Worm (Caenorhabditis elegans): ENCODE results near the gene F41F3.9.

The F41F3.9 gene

ce11 chrV:4693282-4693588 is 38.0 kb downstream of the F41F3.9 start:
- TF ChIP-seq hlh-11 (tag; optimal IDR thresholded peaks at IDR 0.05) (no peak), nhr-102 (tag; optimal IDR thresholded peaks at IDR 0.05) (no peak), mdl-1 (tag; optimal IDR thresholded peaks at IDR 0.05) (no peak), hlh-30 (tag; optimal IDR thresholded peaks at IDR 0.05; ENCODE audit: insufficient read depth) (peak; percentile 11), nhr-10 (tag; optimal IDR thresholded peaks at IDR 0.05) (no peak), ceh-32 (tag; optimal IDR thresholded peaks at IDR 0.05; ENCODE audit: poor library complexity) (no peak), saeg-2 (GFP tag; IDR thresholded peaks at IDR 0.05) (no peak), attf-4 (tag; optimal IDR thresholded peaks at IDR 0.05) (no peak), Y5F2A.4 (GFP tag; optimal IDR thresholded peaks at IDR 0.05) (no peak), daf-16 (GFP tag; optimal IDR thresholded peaks at IDR 0.05) (peak in 1 of 2 experiments; percentile 51), daf-16 (tag; optimal IDR thresholded peaks at IDR 0.05) (no peak), dmd-6 (GFP tag; IDR thresholded peaks at IDR 0.05) (no peak), mep-1 (tag; optimal IDR thresholded peaks at IDR 0.05) (no peak), vab-7 (GFP tag; IDR thresholded peaks at IDR 0.05) (no peak), fkh-10 (GFP tag; optimal IDR thresholded peaks at IDR 0.05) (no peak), lin-1 (GFP tag; IDR thresholded peaks at IDR 0.05) (no peak), ceh-28 (tag; optimal IDR thresholded peaks at IDR 0.05) (no peak), unc-62 (GFP tag; optimal IDR thresholded peaks at IDR 0.05 in 1 of 2) (peak in 1 of 2 experiments; percentile 79), unc-62 (tag; optimal IDR thresholded peaks at IDR 0.05) (no peak), cey-2 (tag; optimal IDR thresholded peaks at IDR 0.05; ENCODE audit: borderline replicate concordance, insufficient read depth) (no peak), skn-1 (tag; optimal IDR thresholded peaks at IDR 0.05) (no peak)

ce11 chrV:4694466-4695092 is 39.3 kb downstream of the F41F3.9 start:
- TF ChIP-seq ama-1 (optimal IDR thresholded peaks at IDR 0.05), result peak; percentile 13
- TF ChIP-seq mdl-1 (tag; optimal IDR thresholded peaks at IDR 0.05), result peak in 1 of 2 experiments; percentile 21
- TF ChIP-seq ceh-20 (GFP tag; IDR thresholded peaks at IDR 0.05), result no peak
- TF ChIP-seq ceh-44 (GFP tag; IDR thresholded peaks at IDR 0.05), result no peak
- TF ChIP-seq lir-3 (tag; optimal IDR thresholded peaks at IDR 0.05), result no peak
- no peak for TF ChIP-seq php-3 (GFP tag; IDR thresholded peaks at IDR 0.05)
- TF ChIP-seq nhr-11 (tag; optimal IDR thresholded peaks at IDR 0.05), result peak; percentile 51
- TF ChIP-seq lsy-2 (tag; optimal IDR thresholded peaks at IDR 0.05), result peak in 1 of 2 experiments; percentile 5
- TF ChIP-seq hlh-11 (tag; optimal IDR thresholded peaks at IDR 0.05), result peak; percentile 37
- no peak for TF ChIP-seq arid-1 (GFP tag; conservative IDR thresholded peaks at IDR 0.05)
- no peak for TF ChIP-seq lin-13 (GFP tag; optimal IDR thresholded peaks at IDR 0.05)
- peak in 1 of 2 experiments; percentile 74 for TF ChIP-seq unc-62 (GFP tag; optimal IDR thresholded peaks at IDR 0.05 in 1 of 2)
- no peak for TF ChIP-seq unc-62 (tag; optimal IDR thresholded peaks at IDR 0.05)
- peak; percentile 38 for TF ChIP-seq hlh-30 (tag; optimal IDR thresholded peaks at IDR 0.05; ENCODE audit: insufficient read depth)
- TF ChIP-seq mes-2 (tag; optimal IDR thresholded peaks at IDR 0.05; ENCODE audit: poor library complexity, severe bottlenecking), result no peak
- TF ChIP-seq ZK546.5 (tag; optimal IDR thresholded peaks at IDR 0.05), result no peak
- no peak for TF ChIP-seq nhr-237 (tag; optimal IDR thresholded peaks at IDR 0.05)
- TF ChIP-seq daf-8 (GFP tag; IDR thresholded peaks at IDR 0.05), result no peak
- TF ChIP-seq daf-16 (GFP tag; optimal IDR thresholded peaks at IDR 0.05), result no peak
- no peak for TF ChIP-seq daf-16 (tag; optimal IDR thresholded peaks at IDR 0.05)

ce11 chrV:4698675-4699074 is 43.4 kb downstream of the F41F3.9 start:
- TF ChIP-seq D1046.2 (GFP tag; IDR thresholded peaks at IDR 0.05) (no peak), duxl-1 (tag; optimal IDR thresholded peaks at IDR 0.05; ENCODE audit: poor library complexity) (no peak), F44E2.7 (GFP tag; IDR thresholded peaks at IDR 0.05) (no peak), spr-3 (GFP tag; optimal IDR thresholded peaks at IDR 0.05) (no peak), nhr-11 (tag; optimal IDR thresholded peaks at IDR 0.05) (no peak), ztf-11 (tag; optimal IDR thresholded peaks at IDR 0.05) (no peak), ama-1 (optimal IDR thresholded peaks at IDR 0.05) (no peak), T26A8.4 (GFP tag; IDR thresholded peaks at IDR 0.05) (no peak), nhr-6 (tag; optimal IDR thresholded peaks at IDR 0.05) (no peak), nhr-28 (tag; optimal IDR thresholded peaks at IDR 0.05) (no peak), ces-1 (GFP tag; optimal IDR thresholded peaks at IDR 0.05) (no peak)
